1 worm cellular context compared by ENCODE assay signal in genomic region chrIII:9908769-9909168, ce11.
TF ChIP-seq lines count a peak whose summit lies in the region.

No protein-coding gene starts in this region.

TF ChIP-seq in whole organism, L1 larva, 84 proteins besides CTCF, POLR2A, EP300 and RAD21 (continued from another document):
- TF ChIP-seq unc-86 (tag; optimal IDR thresholded peaks at IDR 0.05; lab: Kevin White, UChicago) (no peak), nhr-20 (tag; optimal IDR thresholded peaks at IDR 0.05; lab: Kevin White, UChicago) (peak; percentile 52), lin-35 (GFP tag; optimal IDR thresholded peaks at IDR 0.05; lab: Kevin White, UChicago) (peak in 1 of 2 experiments; percentile 69), lin-39 (tag; optimal IDR thresholded peaks at IDR 0.05; lab: Kevin White, UChicago) (no peak), nhr-47 (tag; optimal IDR thresholded peaks at IDR 0.05; lab: Kevin White, UChicago) (no peak), efl-1 (optimal IDR thresholded peaks at IDR 0.05; lab: Kevin White, UChicago) (no peak), efl-1 (GFP tag; optimal IDR thresholded peaks at IDR 0.05 in 1 of 2; lab: Kevin White, UChicago) (no peak), hlh-17 (GFP tag; optimal IDR thresholded peaks at IDR 0.05; lab: Kevin White, UChicago; ENCODE audit: borderline replicate concordance) (no peak), hlh-4 (tag; optimal IDR thresholded peaks at IDR 0.05; lab: Kevin White, UChicago) (no peak)
